Fruit fly (Drosophila melanogaster): ENCODE data around the gene Ncoa6.
A peak's percentile ranks its signal among the peaks of the same experiment; 100 is the strongest.

DNA sequence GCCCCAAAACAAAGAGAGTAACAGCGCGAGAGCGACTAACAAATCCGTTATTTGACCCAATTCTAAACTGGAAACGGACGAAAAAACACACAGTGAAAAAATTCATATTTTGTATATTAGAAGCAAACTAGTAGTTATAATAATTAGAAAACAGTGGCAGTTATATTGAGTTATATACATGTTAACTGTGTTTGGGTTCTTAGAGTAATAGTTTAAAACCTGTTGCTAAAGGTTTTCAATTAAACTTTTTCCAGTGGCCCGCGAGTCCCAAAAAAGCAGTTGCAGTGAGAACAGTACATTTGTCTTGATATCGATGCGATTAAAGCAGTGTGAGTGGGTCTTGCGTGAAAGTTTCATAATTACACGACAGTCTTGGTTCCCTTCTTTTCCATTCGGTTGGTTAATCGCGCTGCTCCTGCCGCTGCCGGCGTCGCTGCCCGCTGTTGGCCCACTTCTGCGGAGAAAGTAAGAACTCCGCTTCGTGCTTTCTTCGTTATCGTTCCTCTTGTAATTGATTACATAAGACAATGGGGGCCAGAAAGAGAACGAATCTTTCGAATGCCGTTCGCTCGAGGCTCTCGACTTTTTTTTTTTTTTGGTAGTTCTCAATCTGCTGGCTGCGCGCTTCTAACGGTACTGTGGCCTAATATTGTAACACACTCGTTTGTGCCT, 29.1 kb downstream of the Ncoa6 start:
- TF ChIP-seq CG15710 (tag; optimal IDR thresholded peaks at IDR 0.05) (no peak), Pif1B (GFP tag; optimal IDR thresholded peaks at IDR 0.05) (peak; percentile 28), CG10348 (GFP tag; IDR thresholded peaks at IDR 0.05) (no peak), Snoo (tag; optimal IDR thresholded peaks at IDR 0.05) (peak; percentile 91), D1 (tag; optimal IDR thresholded peaks at IDR 0.05) (no peak), fd96Ca (GFP tag; IDR thresholded peaks at IDR 0.05) (0 out of 3 replicates have a peak, but pooled peaks have one; percentile 23), CG9948 (tag; optimal IDR thresholded peaks at IDR 0.05) (no peak), CG17806 (tag; optimal IDR thresholded peaks at IDR 0.05) (no peak), CG14655 (GFP tag; optimal IDR thresholded peaks at IDR 0.05) (peak; percentile 54), CG12605 (GFP tag; IDR thresholded peaks at IDR 0.05) (no peak), CG34367 (tag; optimal IDR thresholded peaks at IDR 0.05) (no peak), CG13204 (GFP tag; optimal IDR thresholded peaks at IDR 0.05) (no peak), CG8301 (tag; optimal IDR thresholded peaks at IDR 0.05) (peak; percentile 83), Ets98B (GFP tag; IDR thresholded peaks at IDR 0.05) (0 out of 2 replicates have a peak, but pooled peaks have one; percentile 25)
